Fruit fly (Drosophila melanogaster) whole organism, adult: ENCODE measurements around the gene Pss.

Experiments used
- CG12768 ChIP-seq: fragments of 200-800 bp; sonication (Bioruptor generic); optimal IDR thresholded peaks from 2 replicates; lab custom pipeline; 2017; ENCODE audit warnings: missing biosample characterization, missing genetic modification characterization, mild to moderate bottlenecking, moderate library complexity, missing genetic modification reagents
- CG14711 ChIP-seq: fragments of 200-800 bp; sonication (Bioruptor generic); optimal IDR thresholded peaks from 2 replicates; lab custom pipeline; 2018; ENCODE audit warnings: missing biosample characterization, mild to moderate bottlenecking, missing genetic modification characterization, moderate library complexity
- CG33017 ChIP-seq: fragments of 200-800 bp; sonication (Bioruptor generic); optimal IDR thresholded peaks from 2 replicates; lab custom pipeline; 2018; ENCODE audit warnings: missing biosample characterization, mild to moderate bottlenecking, missing genetic modification characterization, moderate library complexity
- CG5204 ChIP-seq: fragments of 200-800 bp; sonication (Bioruptor generic); optimal IDR thresholded peaks from 2 replicates; lab custom pipeline; 2016; ENCODE audit warnings: missing biosample characterization, missing genetic modification characterization
- CG7045 ChIP-seq: fragments of 200-800 bp; sonication (Bioruptor generic); optimal IDR thresholded peaks from 2 replicates; lab custom pipeline; 2017; ENCODE audit warnings: missing biosample characterization, mild to moderate bottlenecking, missing genetic modification characterization
- CG7101 ChIP-seq: fragments of 200-800 bp; sonication (Bioruptor generic); optimal IDR thresholded peaks from 2 replicates; lab custom pipeline; 2018; ENCODE audit warnings: missing biosample characterization, mild to moderate bottlenecking, missing genetic modification characterization, moderate library complexity
- Clk ChIP-seq: fragments of 200-800 bp; sonication (Bioruptor generic); optimal IDR thresholded peaks from 2 replicates; lab custom pipeline; 2017; ENCODE audit warnings: missing biosample characterization, missing genetic modification characterization
- Mnt ChIP-seq: fragments of 200-800 bp; sonication (Bioruptor generic); optimal IDR thresholded peaks from 2 replicates; lab custom pipeline; 2016; ENCODE audit warnings: missing biosample characterization, mild to moderate bottlenecking, missing genetic modification characterization
- bab1 ChIP-seq: fragments of 200-800 bp; sonication (Bioruptor generic); optimal IDR thresholded peaks from 3 replicates; lab custom pipeline; 2019; ENCODE audit warnings: missing biosample characterization, mild to moderate bottlenecking, missing genetic modification characterization, moderate library complexity
- cic ChIP-seq: fragments of 200-800 bp; sonication (Bioruptor generic); optimal IDR thresholded peaks from 2 replicates; lab custom pipeline; 2017; ENCODE audit warnings: missing biosample characterization, mild to moderate bottlenecking, missing genetic modification characterization, moderate library complexity
- kay ChIP-seq: fragments of 200-800 bp; sonication (Bioruptor generic); peaks from one replicate; lab custom pipeline; 2016; ENCODE audit warnings: missing biosample characterization, missing genetic modification characterization, borderline replicate concordance
- pad ChIP-seq: fragments of 200-800 bp; sonication (Bioruptor generic); optimal IDR thresholded peaks from 3 replicates; lab custom pipeline; 2017; ENCODE audit warnings: missing biosample characterization, missing genetic modification characterization, mild to moderate bottlenecking, moderate library complexity, missing genetic modification reagents
- tj ChIP-seq: fragments of 200-800 bp; sonication (Bioruptor generic); optimal IDR thresholded peaks from 3 replicates; lab custom pipeline; 2017; ENCODE audit warnings: missing biosample characterization, mild to moderate bottlenecking, missing genetic modification characterization, moderate library complexity
- toe ChIP-seq: fragments of 200-800 bp; sonication (Bioruptor generic); optimal IDR thresholded peaks from 2 replicates; lab custom pipeline; 2016; ENCODE audit warnings: missing biosample characterization, missing genetic modification characterization

DNA sequence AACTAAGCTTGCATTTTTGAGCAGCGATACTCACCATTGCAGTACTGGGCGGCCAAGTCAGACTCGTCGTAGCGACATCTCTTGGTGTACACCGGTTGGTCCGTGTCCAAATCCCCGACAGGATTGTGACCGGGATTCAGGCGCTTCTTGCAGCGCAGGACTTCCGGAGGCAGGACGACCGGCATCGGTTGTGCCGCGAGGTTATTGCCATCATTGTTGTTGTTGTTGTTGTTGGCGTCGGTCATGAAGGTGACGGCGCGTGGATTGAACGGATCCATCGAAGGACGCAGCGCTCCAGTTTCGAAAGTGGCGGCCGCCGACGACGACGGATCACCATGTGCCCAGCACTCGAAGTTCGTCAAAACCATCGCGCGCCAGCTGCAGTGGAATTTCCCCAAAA, 53.4 kb downstream of the Pss start:
- TF ChIP-seq Clk (GFP tag; lab: Kevin White, UChicago) (no peak), bab1 (GFP tag; lab: Kevin White, UChicago) (no peak), toe (GFP tag; lab: Kevin White, UChicago) (no peak), kay (GFP tag; lab: Kevin White, UChicago) (no peak), pad (GFP tag; lab: Kevin White, UChicago) (no peak), CG7045 (GFP tag; lab: Kevin White, UChicago) (no peak), CG14711 (tag; lab: Kevin White, UChicago) (no peak), Mnt (GFP tag; lab: Kevin White, UChicago) (no peak), CG33017 (tag; lab: Kevin White, UChicago) (no peak), tj (GFP tag; lab: Kevin White, UChicago) (no peak), CG7101 (tag; lab: Kevin White, UChicago) (no peak), CG5204 (GFP tag; lab: Kevin White, UChicago) (no peak), cic (GFP tag; lab: Kevin White, UChicago) (no peak), CG12768 (no peak)
